Worm (Caenorhabditis elegans) whole organism, late embryonic: ENCODE results near the gene F13B12.2.
A peak's percentile ranks its signal among the peaks of the same experiment; 100 is the strongest.

Experiments
- C38D4.7 ChIP-seq: fragments of 200-800 bp; sonication (Bioruptor generic); optimal IDR thresholded peaks from 2 replicates; lab custom pipeline; 2018; ENCODE audit warnings: mild to moderate bottlenecking, missing genetic modification characterization, moderate library complexity, missing compliant biosample characterization
- K09A11.1 ChIP-seq: sonication (generic microtip); optimal IDR thresholded peaks from 2 replicates; lab custom pipeline; 2017; ENCODE audit warnings: antibody characterized with exemption, mild to moderate bottlenecking, missing genetic modification characterization, missing compliant biosample characterization; ENCODE audit not compliant: insufficient read depth
- T23F11.4 ChIP-seq: fragments of 200-800 bp; sonication (Bioruptor generic); optimal IDR thresholded peaks from 2 replicates; lab custom pipeline; 2018; ENCODE audit warnings: mild to moderate bottlenecking, missing genetic modification characterization, missing compliant biosample characterization
- ahr-1 ChIP-seq: sonication (generic microtip); optimal IDR thresholded peaks from 2 replicates; lab custom pipeline; 2016; ENCODE audit warnings: missing genetic modification characterization, missing compliant biosample characterization
- ceh-14 ChIP-seq: sonication (generic microtip); optimal IDR thresholded peaks from 2 replicates; lab custom pipeline; 2016; ENCODE audit warnings: missing genotype, missing genetic modification characterization, missing compliant biosample characterization
- ceh-18 ChIP-seq: sonication (generic microtip); optimal IDR thresholded peaks from 2 replicates; lab custom pipeline; 2016; ENCODE audit warnings: missing genetic modification characterization, missing compliant biosample characterization
- ceh-2 ChIP-seq: sonication (generic microtip); optimal IDR thresholded peaks from 2 replicates; lab custom pipeline; 2016; ENCODE audit warnings: missing genotype, missing genetic modification characterization, missing compliant biosample characterization
- ceh-30 ChIP-seq: fragments of 150-350 bp; optimal IDR thresholded peaks from 2 replicates; lab custom pipeline; 2014; ENCODE audit warnings: missing biosample characterization, missing genetic modification characterization
- ceh-6 ChIP-seq: fragments of 200-800 bp; sonication (Bioruptor generic); optimal IDR thresholded peaks from 2 replicates; lab custom pipeline; 2018; ENCODE audit warnings: mild to moderate bottlenecking, missing genetic modification characterization, missing compliant biosample characterization
- che-1 ChIP-seq: sonication (generic microtip); optimal IDR thresholded peaks from 2 replicates; lab custom pipeline; 2016; ENCODE audit warnings: mild to moderate bottlenecking, missing genetic modification characterization, missing compliant biosample characterization
- elt-2 ChIP-seq: sonication (generic microtip); optimal IDR thresholded peaks from 2 replicates; lab custom pipeline; 2016; ENCODE audit warnings: missing genetic modification reagents, missing genetic modification characterization, missing compliant biosample characterization
- elt-4 ChIP-seq: sonication (generic microtip); optimal IDR thresholded peaks from 2 replicates; lab custom pipeline; 2016; ENCODE audit warnings: missing genetic modification characterization, missing compliant biosample characterization
- eyg-1 ChIP-seq: sonication (generic microtip); optimal IDR thresholded peaks from 2 replicates; lab custom pipeline; 2016; ENCODE audit warnings: missing genotype, missing genetic modification characterization, missing compliant biosample characterization
- fax-1 ChIP-seq: sonication (generic microtip); optimal IDR thresholded peaks from 2 replicates; lab custom pipeline; 2016; ENCODE audit warnings: missing genotype, missing genetic modification characterization, missing compliant biosample characterization
- fkh-10 ChIP-seq: fragments of 150-350 bp; optimal IDR thresholded peaks from 2 replicates; lab custom pipeline; 2014; ENCODE audit warnings: missing biosample characterization, missing genetic modification reagents, missing genetic modification characterization
- gmeb-2 ChIP-seq: sonication (generic microtip); optimal IDR thresholded peaks from 2 replicates; lab custom pipeline; 2016; ENCODE audit warnings: missing genetic modification characterization, inconsistent platforms, missing compliant biosample characterization
- hlh-6 ChIP-seq: sonication (generic microtip); optimal IDR thresholded peaks from 2 replicates; lab custom pipeline; 2016; ENCODE audit warnings: missing genotype, missing genetic modification characterization, missing compliant biosample characterization
- lim-6 ChIP-seq: sonication (generic microtip); optimal IDR thresholded peaks from 2 replicates; lab custom pipeline; 2016; ENCODE audit warnings: missing genetic modification characterization, missing compliant biosample characterization
- madf-2 ChIP-seq: sonication (generic microtip); optimal IDR thresholded peaks from 2 replicates; lab custom pipeline; 2017; ENCODE audit warnings: missing genetic modification characterization, missing compliant biosample characterization
- nfya-1 ChIP-seq: sonication (generic microtip); optimal IDR thresholded peaks from 2 replicates; lab custom pipeline; 2017; ENCODE audit warnings: missing genetic modification characterization, mild to moderate bottlenecking, missing compliant biosample characterization, antibody characterized with exemption, moderate library complexity
- nhr-232 ChIP-seq: sonication (generic microtip); optimal IDR thresholded peaks from 2 replicates; lab custom pipeline; 2016; ENCODE audit warnings: missing genetic modification characterization, missing compliant biosample characterization
- npax-4 ChIP-seq: sonication (generic microtip); optimal IDR thresholded peaks from 2 replicates; lab custom pipeline; 2016; ENCODE audit warnings: missing genetic modification characterization, missing compliant biosample characterization
- pag-3 ChIP-seq: sonication (generic microtip); optimal IDR thresholded peaks from 2 replicates; lab custom pipeline; 2016; ENCODE audit warnings: missing compliant biosample characterization, missing genetic modification characterization, borderline replicate concordance
- pax-1 ChIP-seq: fragments of 150-350 bp; optimal IDR thresholded peaks from 2 replicates; lab custom pipeline; 2014; ENCODE audit warnings: missing biosample characterization, missing genetic modification characterization
- pha-2 ChIP-seq: sonication (generic microtip); optimal IDR thresholded peaks from 2 replicates; lab custom pipeline; 2017; ENCODE audit warnings: mild to moderate bottlenecking, missing genetic modification characterization, missing compliant biosample characterization
- pha-4 ChIP-seq: fragments of 150-350 bp; optimal IDR thresholded peaks from 2 replicates; lab custom pipeline; 2018; ENCODE audit warnings: missing biosample characterization, missing genetic modification reagents, missing genetic modification characterization
- pros-1 ChIP-seq: fragments of 150-350 bp; optimal IDR thresholded peaks from 2 replicates; lab custom pipeline; 2014; ENCODE audit warnings: missing biosample characterization, missing genetic modification reagents, missing genetic modification characterization
- ref-2 ChIP-seq: sonication (generic microtip); optimal IDR thresholded peaks from 2 replicates; lab custom pipeline; 2016; ENCODE audit warnings: missing genetic modification characterization, missing compliant biosample characterization
- rnt-1 ChIP-seq: sonication (generic microtip); optimal IDR thresholded peaks from 2 replicates; lab custom pipeline; 2016; ENCODE audit warnings: missing genetic modification characterization, missing compliant biosample characterization
- sox-2 ChIP-seq: fragments of 200-800 bp; sonication (Bioruptor generic); IDR thresholded peaks from 2 replicates; pipeline ENCODE4 v1.3.6; 2022; ENCODE audit warnings: missing genetic modification reagents, missing genetic modification characterization, missing compliant biosample characterization
- sox-4 ChIP-seq: sonication (generic microtip); optimal IDR thresholded peaks from 2 replicates; lab custom pipeline; 2017; ENCODE audit warnings: mild to moderate bottlenecking, missing genetic modification characterization, inconsistent platforms, missing compliant biosample characterization
- tbx-7 ChIP-seq: sonication (generic microtip); optimal IDR thresholded peaks from 2 replicates; lab custom pipeline; 2016; ENCODE audit warnings: missing genotype, missing genetic modification characterization, missing compliant biosample characterization
- unc-3 ChIP-seq, 2 experiments: fragments of 200-800 bp in 1 of 2; sonication (Bioruptor generic) in 1 of 2; sonication (generic microtip) in 1 of 2; conservative IDR thresholded peaks in 1 of 2; optimal IDR thresholded peaks in 1 of 2; 2 replicates each; pipeline versions ENCODE4 v1.3.6 to Lab custom; 2016 to 2022; ENCODE audit warnings: missing compliant biosample characterization in 2 of 2, missing genetic modification characterization in 2 of 2, missing genetic modification reagents in 1 of 2
- unc-42 ChIP-seq: sonication (generic microtip); optimal IDR thresholded peaks from 2 replicates; lab custom pipeline; 2016; ENCODE audit warnings: missing genotype, missing genetic modification characterization, missing compliant biosample characterization
- unc-55 ChIP-seq: sonication (generic microtip); optimal IDR thresholded peaks from 2 replicates; lab custom pipeline; 2017; ENCODE audit warnings: missing biosample characterization, missing genetic modification reagents, missing genetic modification characterization
- zip-5 ChIP-seq: sonication (generic microtip); optimal IDR thresholded peaks from 2 replicates; lab custom pipeline; 2016; ENCODE audit warnings: missing genetic modification characterization, missing compliant biosample characterization

F13B12.2 gene

DNA sequence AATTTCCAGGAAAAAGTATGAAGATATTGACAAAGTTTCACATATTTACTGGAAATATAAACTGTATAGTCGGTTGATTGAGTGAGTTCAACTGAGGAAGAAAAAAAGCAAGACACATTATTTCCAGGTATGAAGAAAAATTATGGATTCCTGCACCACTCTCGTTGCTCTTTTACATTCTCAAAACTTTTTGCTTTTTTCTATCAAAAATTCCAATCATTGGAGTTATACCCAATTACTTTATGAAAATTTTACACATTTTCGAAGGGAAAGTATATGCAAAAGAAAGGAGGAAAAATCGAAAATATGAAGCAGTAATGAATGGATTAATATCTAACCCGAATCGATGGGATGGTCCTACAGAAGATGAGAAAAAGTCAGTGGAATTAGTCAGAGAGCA, 14.0 kb upstream of the F13B12.2 start:
- no peak for TF ChIP-seq ceh-6 (GFP tag; lab: Kevin White, UChicago)
- no peak for TF ChIP-seq pag-3 (tag; lab: Kevin White, UChicago)
- no peak for TF ChIP-seq ahr-1 (tag; lab: Kevin White, UChicago)
- TF ChIP-seq gmeb-2 = no peak
- no peak for TF ChIP-seq C38D4.7 (GFP tag; lab: Kevin White, UChicago)
- no peak for TF ChIP-seq ceh-18 (tag; lab: Kevin White, UChicago)
- TF ChIP-seq npax-4 (tag; lab: Kevin White, UChicago) = no peak
- TF ChIP-seq ref-2 = no peak
- no peak for TF ChIP-seq rnt-1 (tag; lab: Kevin White, UChicago)
- TF ChIP-seq elt-4 (tag; lab: Kevin White, UChicago) = no peak
- TF ChIP-seq fax-1 (tag; lab: Kevin White, UChicago) = no peak
- TF ChIP-seq tbx-7 = no peak
- no peak for TF ChIP-seq sox-4
- TF ChIP-seq elt-2 (tag; lab: Kevin White, UChicago) = no peak
- TF ChIP-seq zip-5 = no peak
- TF ChIP-seq pros-1 (tag; lab: Kevin White, UChicago) = no peak
- TF ChIP-seq pha-2 (tag; lab: Kevin White, UChicago) = no peak
- TF ChIP-seq nhr-232 = no peak
- no peak for TF ChIP-seq ceh-14 (tag; lab: Kevin White, UChicago)
- no peak for TF ChIP-seq T23F11.4 (GFP tag; lab: Kevin White, UChicago)

- TF ChIP-seq elt-2 (tag; lab: Kevin White, UChicago) (peak; percentile 38), pha-4 (tag; lab: Kevin White, UChicago) (no peak)
Observed at ce11 chrIV:10438901-10439300, 10.0 kb upstream of the F13B12.2 start, which contains the start of gene F13B12.3. TSS of gene F13B12.3 (plus strand) at chrIV:10439123.

DNA sequence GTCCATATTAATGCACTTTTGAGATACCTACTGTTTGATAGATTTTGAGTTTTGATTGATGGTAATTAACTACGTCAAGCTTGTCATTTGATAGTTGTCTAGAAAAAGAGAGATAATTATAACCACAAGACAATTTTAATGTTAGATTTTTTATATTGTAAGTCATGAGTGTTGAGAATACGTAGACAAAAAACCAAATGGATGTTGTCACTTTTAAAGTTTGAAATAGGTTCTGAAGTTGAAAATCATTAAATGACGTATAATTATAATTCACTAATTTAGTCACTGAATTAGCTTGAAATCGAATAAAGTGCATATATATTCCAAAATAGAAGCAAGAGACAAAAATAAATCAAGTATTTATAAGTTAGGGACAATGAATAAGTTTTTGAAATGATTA, 8.2 kb upstream of the F13B12.2 start:
- no peak for TF ChIP-seq madf-2 (tag; lab: Kevin White, UChicago)

DNA sequence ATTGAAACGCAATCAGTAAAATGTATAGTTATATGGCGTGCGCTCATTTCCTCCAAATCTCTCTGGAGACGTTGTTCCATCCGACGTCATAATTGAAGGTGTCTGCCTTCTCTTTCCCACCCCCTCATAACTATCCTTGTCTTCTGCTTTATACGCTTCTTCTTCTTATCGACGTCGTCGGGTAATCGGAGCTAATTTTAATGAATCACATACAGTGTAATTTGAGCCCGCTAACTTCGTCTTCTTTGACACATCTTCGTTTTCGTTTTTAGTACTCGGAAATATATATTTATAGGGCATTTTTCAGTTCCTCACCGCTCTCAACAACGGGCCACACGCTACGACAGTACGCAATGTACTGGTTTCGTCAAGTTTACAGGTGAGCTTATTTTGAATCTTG, 7.5 kb upstream of the F13B12.2 start, which contains the start of gene ins-1:
Gene ins-1 (plus strand): TSS at position 301 of the 400 bp plus-strand sequence.
- no peak for TF ChIP-seq fkh-10 (GFP tag; lab: Kevin White, UChicago)
- TF ChIP-seq C38D4.7 (GFP tag; lab: Kevin White, UChicago) = no peak
- no peak for TF ChIP-seq ceh-30 (tag; lab: Kevin White, UChicago)
- TF ChIP-seq ceh-6 (GFP tag; lab: Kevin White, UChicago) = no peak
- no peak for TF ChIP-seq hlh-6 (tag; lab: Kevin White, UChicago)
- no peak for TF ChIP-seq K09A11.1 (tag; lab: Kevin White, UChicago)
- TF ChIP-seq sox-2 = no peak
- TF ChIP-seq che-1 (tag; lab: Kevin White, UChicago) = no peak
- no peak for TF ChIP-seq eyg-1 (tag; lab: Kevin White, UChicago)
- TF ChIP-seq pax-1 (tag; lab: Kevin White, UChicago) = no peak
- TF ChIP-seq ceh-2 (tag; lab: Kevin White, UChicago) = no peak
- no peak for TF ChIP-seq npax-4 (tag; lab: Kevin White, UChicago)
- TF ChIP-seq, all 69 proteins: peak for 0

- TF ChIP-seq elt-4 (tag; lab: Kevin White, UChicago) (no peak), pha-2 (tag; lab: Kevin White, UChicago) (no peak), eyg-1 (tag; lab: Kevin White, UChicago) (no peak)
Observed at ce11 chrIV:10430507-10430906, 1.6 kb upstream of the F13B12.2 start.

- TF ChIP-seq unc-42 (tag; lab: Kevin White, UChicago) = no peak
- no peak for TF ChIP-seq unc-55 (GFP tag; lab: Kevin White, UChicago)
- TF ChIP-seq nfya-1 (tag; lab: Kevin White, UChicago) = peak; percentile 51
- TF ChIP-seq nhr-232 = no peak
- TF ChIP-seq elt-4 (tag; lab: Kevin White, UChicago) = no peak
- TF ChIP-seq unc-3 (GFP tag; conservative IDR thresholded peaks at IDR 0.05; lab: Robert Waterston, UW) = no peak
- no peak for TF ChIP-seq unc-3 (tag; optimal IDR thresholded peaks at IDR 0.05; lab: Kevin White, UChicago)
- no peak for TF ChIP-seq pha-4 (tag; lab: Kevin White, UChicago)
- no peak for TF ChIP-seq lim-6 (tag; lab: Kevin White, UChicago)
- peak; percentile 55 for TF ChIP-seq elt-2 (tag; lab: Kevin White, UChicago)
Observed at ce11 chrIV:10425129-10425528, 3.8 kb downstream of the F13B12.2 start.
